Worm (Caenorhabditis elegans) whole organism, L1 larva: Measurements from ENCODE around the gene jhdm-1.

ENCODE experiments used
- C04F5.9 ChIP-seq: sonication (generic microtip); optimal IDR thresholded peaks from 2 replicates; lab custom pipeline; 2016; ENCODE audit warnings: missing genetic modification characterization, missing compliant biosample characterization
- C16A3.4 ChIP-seq: fragments of 150-350 bp; optimal IDR thresholded peaks from 2 replicates; lab custom pipeline; 2014; ENCODE audit warnings: missing biosample characterization, missing genetic modification characterization
- aha-1 ChIP-seq: fragments of 150-350 bp; optimal IDR thresholded peaks from 2 replicates; lab custom pipeline; 2014; ENCODE audit warnings: missing biosample characterization, missing genetic modification characterization
- ama-1 ChIP-seq: fragments of 150-350 bp; optimal IDR thresholded peaks from 2 replicates; lab custom pipeline; 2014
- ceh-63 ChIP-seq: fragments of 200-800 bp; sonication (Bioruptor generic); optimal IDR thresholded peaks from 2 replicates; lab custom pipeline; 2018; ENCODE audit warnings: mild to moderate bottlenecking, missing genetic modification characterization, missing compliant biosample characterization
- ceh-8 ChIP-seq: fragments of 200-800 bp; sonication (Bioruptor generic); optimal IDR thresholded peaks from 2 replicates; lab custom pipeline; 2018; ENCODE audit warnings: mild to moderate bottlenecking, missing genetic modification characterization, moderate library complexity, missing compliant biosample characterization
- ceh-82 ChIP-seq, 3 experiments: fragments of 150-350 bp in 1 of 3; sonication (generic microtip) in 2 of 3; optimal IDR thresholded peaks; 2 replicates each; lab custom pipeline; 2014 to 2017; ENCODE audit warnings: missing biosample characterization in 3 of 3, missing genetic modification characterization in 3 of 3
- egl-27 ChIP-seq, 2 experiments: fragments of 150-350 bp in 1 of 2; sonication (generic microtip); optimal IDR thresholded peaks; 3 replicates each; lab custom pipeline; 2017 to 2018; ENCODE audit warnings: missing biosample characterization in 2 of 2, missing genetic modification characterization in 2 of 2, missing genetic modification reagents in 2 of 2
- elt-2 ChIP-seq: sonication (generic microtip); optimal IDR thresholded peaks from 2 replicates; lab custom pipeline; 2016; ENCODE audit warnings: missing genetic modification characterization, mild to moderate bottlenecking, inconsistent platforms, missing compliant biosample characterization, missing genetic modification reagents
- fkh-10 ChIP-seq: sonication (generic microtip); optimal IDR thresholded peaks from 2 replicates; lab custom pipeline; 2017; ENCODE audit warnings: missing biosample characterization, missing genetic modification reagents, missing genetic modification characterization
- fkh-8 ChIP-seq: sonication (generic microtip); optimal IDR thresholded peaks from 2 replicates; lab custom pipeline; 2016; ENCODE audit warnings: mild to moderate bottlenecking, missing genetic modification characterization, missing compliant biosample characterization
- grh-1 ChIP-seq: fragments of 200-800 bp; sonication (Bioruptor generic); IDR thresholded peaks from 2 replicates; pipeline ENCODE4 v1.3.6; 2022; ENCODE audit warnings: missing genetic modification reagents, missing genetic modification characterization, missing compliant biosample characterization
- hlh-4 ChIP-seq: sonication (generic microtip); optimal IDR thresholded peaks from 2 replicates; lab custom pipeline; 2016; ENCODE audit warnings: mild to moderate bottlenecking, missing genetic modification characterization, missing compliant biosample characterization
- hpl-2 ChIP-seq: fragments of 150-350 bp; optimal IDR thresholded peaks from 2 replicates; lab custom pipeline; 2014; ENCODE audit warnings: missing biosample characterization, missing genetic modification reagents, missing genetic modification characterization
- isw-1 ChIP-seq: fragments of 200-800 bp; sonication (Bioruptor generic); IDR thresholded peaks from 2 replicates; pipeline ENCODE4 v1.3.6; 2022; ENCODE audit warnings: missing genetic modification characterization, missing compliant biosample characterization
- jun-1 ChIP-seq: fragments of 150-350 bp; optimal IDR thresholded peaks from 2 replicates; lab custom pipeline; 2014; ENCODE audit warnings: missing biosample characterization, missing genetic modification reagents, missing genetic modification characterization
- lin-15B ChIP-seq: fragments of 150-350 bp; sonication (generic microtip); optimal IDR thresholded peaks from 3 replicates; lab custom pipeline; 2014; ENCODE audit warnings: missing biosample characterization, missing genetic modification characterization
- lin-35 ChIP-seq, 2 experiments: fragments of 150-350 bp; optimal IDR thresholded peaks; 2 replicates each; lab custom pipeline; 2014; ENCODE audit warnings: missing biosample characterization in 2 of 2, missing genetic modification characterization in 2 of 2, missing genetic modification reagents in 2 of 2
- lin-39 ChIP-seq: fragments of 150-350 bp; optimal IDR thresholded peaks from 2 replicates; lab custom pipeline; 2014; ENCODE audit warnings: missing biosample characterization, missing genetic modification reagents, missing genetic modification characterization
- lir-3 ChIP-seq: sonication (generic microtip); optimal IDR thresholded peaks from 2 replicates; lab custom pipeline; 2016; ENCODE audit warnings: mild to moderate bottlenecking, missing genetic modification characterization, moderate library complexity, missing compliant biosample characterization; ENCODE audit not compliant: poor library complexity
- mdl-1 ChIP-seq, 2 experiments: fragments of 150-350 bp; optimal IDR thresholded peaks; 2 replicates each; lab custom pipeline; 2014 to 2017; ENCODE audit warnings: missing biosample characterization in 2 of 2, missing genetic modification characterization in 2 of 2, inconsistent platforms in 1 of 2
- mef-2 ChIP-seq: fragments of 150-350 bp; optimal IDR thresholded peaks from 2 replicates; lab custom pipeline; 2014; ENCODE audit warnings: missing biosample characterization, missing genetic modification characterization
- mep-1 ChIP-seq: fragments of 150-350 bp; optimal IDR thresholded peaks from 2 replicates; lab custom pipeline; 2014; ENCODE audit warnings: missing biosample characterization, missing genetic modification characterization
- nhr-11 ChIP-seq: fragments of 150-350 bp; optimal IDR thresholded peaks from 2 replicates; lab custom pipeline; 2014; ENCODE audit warnings: missing biosample characterization, missing genetic modification characterization
- nhr-19 ChIP-seq: fragments of 200-800 bp; sonication (Bioruptor generic); conservative IDR thresholded peaks from 2 replicates; pipeline ENCODE4 v1.3.6; 2022; ENCODE audit warnings: missing genetic modification characterization, missing compliant biosample characterization
- nhr-20 ChIP-seq: sonication (generic microtip); optimal IDR thresholded peaks from 2 replicates; lab custom pipeline; 2016; ENCODE audit warnings: mild to moderate bottlenecking, missing genetic modification characterization, missing compliant biosample characterization
- nhr-28 ChIP-seq: fragments of 150-350 bp; optimal IDR thresholded peaks from 2 replicates; lab custom pipeline; 2014; ENCODE audit warnings: missing biosample characterization, missing genetic modification characterization
- nhr-47 ChIP-seq: sonication (generic microtip); optimal IDR thresholded peaks from 2 replicates; lab custom pipeline; 2016; ENCODE audit warnings: mild to moderate bottlenecking, missing genetic modification characterization, moderate library complexity, missing compliant biosample characterization
- nhr-84 ChIP-seq: sonication (generic microtip); optimal IDR thresholded peaks from 2 replicates; lab custom pipeline; 2017; ENCODE audit warnings: missing biosample characterization, missing genetic modification characterization
- pqm-1 ChIP-seq: sonication (generic microtip); optimal IDR thresholded peaks from 3 replicates; lab custom pipeline; 2017; ENCODE audit warnings: missing biosample characterization, missing genetic modification characterization
- snpc-4 ChIP-seq: fragments of 150-350 bp; optimal IDR thresholded peaks from 2 replicates; lab custom pipeline; 2014; ENCODE audit warnings: missing biosample characterization, missing genetic modification characterization
- snu-23 ChIP-seq: sonication (generic microtip); optimal IDR thresholded peaks from 2 replicates; lab custom pipeline; 2016; ENCODE audit warnings: missing genetic modification characterization, missing compliant biosample characterization
- sptf-1 ChIP-seq: fragments of 150-350 bp; optimal IDR thresholded peaks from 2 replicates; lab custom pipeline; 2014; ENCODE audit warnings: missing biosample characterization, missing genetic modification characterization
- tbx-2 ChIP-seq: sonication (generic microtip); optimal IDR thresholded peaks from 2 replicates; lab custom pipeline; 2016; ENCODE audit warnings: missing genetic modification characterization, missing compliant biosample characterization
- tlp-1 ChIP-seq: fragments of 150-350 bp; optimal IDR thresholded peaks from 2 replicates; lab custom pipeline; 2014; ENCODE audit warnings: missing biosample characterization, missing genetic modification characterization
- unc-62 ChIP-seq: fragments of 150-350 bp; optimal IDR thresholded peaks from 2 replicates; lab custom pipeline; 2014; ENCODE audit warnings: missing biosample characterization, missing genetic modification reagents, missing genetic modification characterization
- unc-98 ChIP-seq: fragments of 200-800 bp; sonication (Bioruptor generic); IDR thresholded peaks from 2 replicates; pipeline ENCODE4 v1.3.6; 2022; ENCODE audit warnings: missing genetic modification characterization, missing compliant biosample characterization
- zag-1 ChIP-seq: fragments of 150-350 bp; optimal IDR thresholded peaks from 2 replicates; lab custom pipeline; 2014; ENCODE audit warnings: missing biosample characterization, missing genetic modification characterization
- ztf-11 ChIP-seq, 2 experiments: sonication (generic microtip); optimal IDR thresholded peaks; 2 replicates each; lab custom pipeline; 2016 to 2017; ENCODE audit warnings: missing genetic modification characterization in 2 of 2, missing biosample characterization in 1 of 2, missing compliant biosample characterization in 1 of 2
- ztf-4 ChIP-seq: fragments of 150-350 bp; optimal IDR thresholded peaks from 2 replicates; lab custom pipeline; 2014; ENCODE audit warnings: missing biosample characterization, missing genetic modification characterization

The jhdm-1 gene

ce11 chrIII:6489493-6489892, 35.2 kb downstream of the jhdm-1 start, which contains the start of gene rpt-3:
Gene rpt-3, plus strand, starts transcription at chrIII:6489793.
- TF ChIP-seq lin-15B (tag; lab: Kevin White, UChicago) (no peak), snpc-4 (no peak), nhr-11 (no peak), nhr-84 (tag; lab: Kevin White, UChicago) (no peak), ama-1 (lab: Kevin White, UChicago) (no peak), C04F5.9 (tag; lab: Kevin White, UChicago) (no peak), lir-3 (tag; lab: Kevin White, UChicago) (no peak), ceh-8 (no peak), unc-62 (no peak), nhr-28 (tag; lab: Kevin White, UChicago) (no peak), lin-39 (no peak), pqm-1 (no peak), mep-1 (tag; lab: Kevin White, UChicago) (no peak), egl-27 (tag; optimal IDR thresholded peaks at IDR 0.05; lab: Kevin White, UChicago) (no peak), C16A3.4 (tag; lab: Kevin White, UChicago) (no peak)

- no peak for TF ChIP-seq tlp-1 (tag; lab: Kevin White, UChicago)
- TF ChIP-seq elt-2 (tag; lab: Kevin White, UChicago): no peak
- TF ChIP-seq ceh-63 (GFP tag; lab: Kevin White, UChicago): no peak
- no peak for TF ChIP-seq unc-98
- no peak for TF ChIP-seq nhr-20 (tag; lab: Kevin White, UChicago)
- no peak for TF ChIP-seq lin-39
- no peak for TF ChIP-seq ztf-4 (tag; lab: Kevin White, UChicago)
- TF ChIP-seq nhr-19: no peak
- no peak for TF ChIP-seq C04F5.9 (tag; lab: Kevin White, UChicago)
- no peak for TF ChIP-seq grh-1
- TF ChIP-seq sptf-1 (tag; lab: Kevin White, UChicago): no peak
- no peak for TF ChIP-seq mef-2 (tag; lab: Kevin White, UChicago)
- no peak for TF ChIP-seq lir-3 (tag; lab: Kevin White, UChicago)
- no peak for TF ChIP-seq nhr-84 (tag; lab: Kevin White, UChicago)
- TF ChIP-seq ceh-82 (tag; optimal IDR thresholded peaks at IDR 0.05; lab: Kevin White, UChicago): no peak
- no peak for TF ChIP-seq ztf-11 (tag; optimal IDR thresholded peaks at IDR 0.05; lab: Kevin White, UChicago)
- TF ChIP-seq tbx-2: no peak
- no peak for TF ChIP-seq hlh-4
These were observed 36.7 kb downstream of the jhdm-1 start for ce11 chrIII:6490989-6491388.

- TF ChIP-seq fkh-8 (tag; lab: Kevin White, UChicago) (no peak), jun-1 (no peak), pqm-1 (no peak), lin-35 (GFP tag; optimal IDR thresholded peaks at IDR 0.05; lab: Kevin White, UChicago) (no peak), lir-3 (tag; lab: Kevin White, UChicago) (no peak), zag-1 (tag; lab: Kevin White, UChicago) (no peak), grh-1 (no peak), lin-39 (no peak), mdl-1 (tag; optimal IDR thresholded peaks at IDR 0.05; lab: Kevin White, UChicago) (no peak), ceh-82 (tag; optimal IDR thresholded peaks at IDR 0.05; lab: Kevin White, UChicago) (no peak), nhr-47 (tag; lab: Kevin White, UChicago) (no peak), snu-23 (no peak), hpl-2 (GFP tag; lab: Kevin White, UChicago) (no peak), unc-98 (no peak), fkh-10 (GFP tag; lab: Kevin White, UChicago) (no peak), isw-1 (GFP tag; lab: Robert Waterston, UW) (no peak), ztf-4 (tag; lab: Kevin White, UChicago) (no peak), ama-1 (lab: Kevin White, UChicago) (no peak), aha-1 (tag; lab: Kevin White, UChicago) (no peak), nhr-28 (tag; lab: Kevin White, UChicago) (no peak)
These were observed 38.5 kb downstream of the jhdm-1 start, which contains the start of gene srb-11 for ce11 chrIII:6492807-6493206. Gene srb-11, minus strand, starts transcription at chrIII:6492907.
